Worm (Caenorhabditis elegans) whole organism, young adult: Measurements from ENCODE around the gene Y4C6B.2.

Experiments used
- C06A6.2 ChIP-seq: fragments of 200-800 bp; sonication (Bioruptor generic); conservative IDR thresholded peaks from 2 replicates; pipeline ENCODE4 v1.3.6; 2022; ENCODE audit warnings: missing genetic modification characterization, missing compliant biosample characterization
- F23B12.7 ChIP-seq: sonication (generic microtip); optimal IDR thresholded peaks from 2 replicates; lab custom pipeline; 2017; ENCODE audit warnings: missing genetic modification characterization, mild to moderate bottlenecking, missing compliant biosample characterization, antibody characterized with exemption, moderate library complexity; ENCODE audit not compliant: insufficient read depth
- F37B4.10 ChIP-seq: fragments of 200-800 bp; sonication (Bioruptor generic); IDR thresholded peaks from 2 replicates; pipeline ENCODE4 v1.3.6; 2022; ENCODE audit warnings: missing genetic modification characterization, missing compliant biosample characterization
- F55B11.4 ChIP-seq: sonication (generic microtip); optimal IDR thresholded peaks from 2 replicates; lab custom pipeline; 2016; ENCODE audit warnings: missing compliant biosample characterization, missing genetic modification characterization, borderline replicate concordance; ENCODE audit not compliant: insufficient read depth
- F57C9.4 ChIP-seq: sonication (generic microtip); optimal IDR thresholded peaks from 2 replicates; lab custom pipeline; 2017; ENCODE audit warnings: mild to moderate bottlenecking, missing genetic modification characterization, missing compliant biosample characterization
- K11D2.4 ChIP-seq: fragments of 200-800 bp; sonication (Bioruptor generic); IDR thresholded peaks from 2 replicates; pipeline ENCODE4 v1.3.6; 2022; ENCODE audit warnings: missing genetic modification reagents, missing genetic modification characterization, missing compliant biosample characterization
- Y53F4B.3 ChIP-seq: fragments of 200-800 bp; sonication (Bioruptor generic); IDR thresholded peaks from 2 replicates; pipeline ENCODE4 v1.3.6; 2022; ENCODE audit warnings: missing genetic modification reagents, missing genetic modification characterization, missing compliant biosample characterization
- Y79H2A.3 ChIP-seq: fragments of 200-800 bp; sonication (Bioruptor generic); conservative IDR thresholded peaks from 2 replicates; pipeline ENCODE4 v1.3.6; 2022; ENCODE audit warnings: missing genetic modification reagents, missing genetic modification characterization, missing compliant biosample characterization
- akir-1 ChIP-seq: fragments of 200-800 bp; sonication (Bioruptor generic); optimal IDR thresholded peaks from 2 replicates; lab custom pipeline; 2018; ENCODE audit warnings: mild to moderate bottlenecking, missing genetic modification characterization, moderate library complexity, missing compliant biosample characterization
- ama-1 ChIP-seq, 3 experiments: fragments of 150-350 bp in 1 of 3; sonication (generic microtip) in 2 of 3; optimal IDR thresholded peaks; 2 replicates each; lab custom pipeline; 2014 to 2018; ENCODE audit warnings: missing biosample characterization in 2 of 3, missing genetic modification characterization in 2 of 3, missing genetic modification reagents in 2 of 3
- aptf-3 ChIP-seq: fragments of 200-800 bp; sonication (Bioruptor generic); IDR thresholded peaks from 2 replicates; pipeline ENCODE4 v1.3.6; 2022; ENCODE audit warnings: missing genetic modification characterization, missing compliant biosample characterization
- attf-5 ChIP-seq: fragments of 200-800 bp; sonication (Bioruptor generic); optimal IDR thresholded peaks from 2 replicates; lab custom pipeline; 2018; ENCODE audit warnings: mild to moderate bottlenecking, missing genetic modification characterization, missing compliant biosample characterization
- attf-6 ChIP-seq: fragments of 200-800 bp; sonication (Bioruptor generic); IDR thresholded peaks from 2 replicates; pipeline ENCODE4 v1.3.6; 2022; ENCODE audit warnings: missing genetic modification reagents, missing genetic modification characterization, missing compliant biosample characterization
- ccch-3 ChIP-seq: fragments of 200-800 bp; sonication (Bioruptor generic); optimal IDR thresholded peaks from 2 replicates; lab custom pipeline; 2018; ENCODE audit warnings: mild to moderate bottlenecking, missing genetic modification characterization, missing compliant biosample characterization
- cebp-2 ChIP-seq: fragments of 200-800 bp; sonication (Bioruptor generic); IDR thresholded peaks from 2 replicates; pipeline ENCODE4 v1.3.6; 2022; ENCODE audit warnings: missing genetic modification characterization, missing compliant biosample characterization
- ceh-100 ChIP-seq: fragments of 200-800 bp; sonication (Bioruptor generic); IDR thresholded peaks from 2 replicates; pipeline ENCODE4 v1.3.6; 2022; ENCODE audit warnings: missing genetic modification reagents, missing genetic modification characterization, missing compliant biosample characterization
- ceh-58 ChIP-seq: fragments of 200-800 bp; sonication (Bioruptor generic); IDR thresholded peaks from 2 replicates; pipeline ENCODE4 v1.3.6; 2022; ENCODE audit warnings: missing genetic modification characterization, missing compliant biosample characterization
- ceh-79 ChIP-seq: sonication (generic microtip); optimal IDR thresholded peaks from 2 replicates; lab custom pipeline; 2017; ENCODE audit warnings: mild to moderate bottlenecking, missing genetic modification characterization, missing compliant biosample characterization
- chd-7 ChIP-seq: sonication (generic microtip); optimal IDR thresholded peaks from 2 replicates; lab custom pipeline; 2016; ENCODE audit warnings: mild to moderate bottlenecking, missing genetic modification characterization, moderate library complexity, missing compliant biosample characterization
- dpl-1 ChIP-seq: fragments of 150-350 bp; optimal IDR thresholded peaks from 2 replicates; lab custom pipeline; 2014; ENCODE audit warnings: missing biosample characterization, missing genetic modification reagents, missing genetic modification characterization
- efl-1 ChIP-seq: fragments of 150-350 bp; optimal IDR thresholded peaks from 2 replicates; lab custom pipeline; 2014; ENCODE audit warnings: missing biosample characterization, missing genetic modification reagents, missing genetic modification characterization
- ekl-4 ChIP-seq: fragments of 200-800 bp; sonication (Bioruptor generic); IDR thresholded peaks from 2 replicates; pipeline ENCODE4 v1.3.6; 2022; ENCODE audit warnings: missing genetic modification reagents, missing genetic modification characterization, missing compliant biosample characterization
- ets-4 ChIP-seq: fragments of 200-800 bp; sonication (Bioruptor generic); optimal IDR thresholded peaks from 2 replicates; lab custom pipeline; 2018; ENCODE audit warnings: mild to moderate bottlenecking, missing genetic modification characterization, missing compliant biosample characterization
- gei-17 ChIP-seq: fragments of 200-800 bp; sonication (Bioruptor generic); optimal IDR thresholded peaks from 2 replicates; lab custom pipeline; 2018; ENCODE audit warnings: mild to moderate bottlenecking, missing genetic modification characterization, missing compliant biosample characterization
- hlh-12 ChIP-seq: sonication (generic microtip); optimal IDR thresholded peaks from 2 replicates; lab custom pipeline; 2016; ENCODE audit warnings: missing genetic modification characterization, missing compliant biosample characterization
- hlh-26 ChIP-seq: fragments of 200-800 bp; sonication (Bioruptor generic); conservative IDR thresholded peaks from 2 replicates; pipeline ENCODE4 v1.3.6; 2022; ENCODE audit warnings: missing genetic modification reagents, missing genetic modification characterization, missing compliant biosample characterization
- hmg-20 ChIP-seq: fragments of 200-800 bp; sonication (Bioruptor generic); IDR thresholded peaks from 2 replicates; pipeline ENCODE4 v1.3.6; 2022; ENCODE audit warnings: missing genetic modification reagents, missing genetic modification characterization, missing compliant biosample characterization
- hsf-1 ChIP-seq: fragments of 200-800 bp; sonication (Bioruptor generic); IDR thresholded peaks from 2 replicates; pipeline ENCODE4 v1.3.6; 2022; ENCODE audit warnings: missing genetic modification reagents, missing genetic modification characterization, missing compliant biosample characterization
- let-607 ChIP-seq, 2 experiments: fragments of 200-800 bp in 1 of 2; sonication (Bioruptor generic) in 1 of 2; sonication (generic microtip) in 1 of 2; optimal IDR thresholded peaks; 2 replicates each; lab custom pipeline; 2016 to 2018; ENCODE audit warnings: mild to moderate bottlenecking in 2 of 2, missing compliant biosample characterization in 2 of 2, missing genetic modification characterization in 2 of 2, moderate library complexity in 2 of 2, missing genotype in 1 of 2
- lin-35 ChIP-seq, 3 experiments: fragments of 150-350 bp in 2 of 3; sonication (generic microtip) in 1 of 3; optimal IDR thresholded peaks; 2 replicates each; lab custom pipeline; 2014 to 2018; ENCODE audit warnings: missing biosample characterization in 3 of 3, missing genetic modification characterization in 3 of 3, missing genetic modification reagents in 3 of 3
- lir-1 ChIP-seq: fragments of 200-800 bp; sonication (Bioruptor generic); conservative IDR thresholded peaks from 2 replicates; pipeline ENCODE4 v1.3.6; 2022; ENCODE audit warnings: missing genetic modification reagents, missing genetic modification characterization, missing compliant biosample characterization
- lsl-1 ChIP-seq: fragments of 200-800 bp; sonication (Bioruptor generic); optimal IDR thresholded peaks from 2 replicates; lab custom pipeline; 2018; ENCODE audit warnings: mild to moderate bottlenecking, missing genetic modification characterization, moderate library complexity, missing compliant biosample characterization
- madf-10 ChIP-seq: sonication (generic microtip); optimal IDR thresholded peaks from 2 replicates; lab custom pipeline; 2016; ENCODE audit warnings: mild to moderate bottlenecking, missing genetic modification characterization, missing compliant biosample characterization
- madf-3 ChIP-seq: fragments of 200-800 bp; sonication (Bioruptor generic); IDR thresholded peaks from 2 replicates; pipeline ENCODE4 v1.3.6; 2022; ENCODE audit warnings: missing genetic modification reagents, missing genetic modification characterization, missing compliant biosample characterization
- madf-8 ChIP-seq: fragments of 200-800 bp; sonication (Bioruptor generic); conservative IDR thresholded peaks from 2 replicates; pipeline ENCODE4 v1.3.6; 2022; ENCODE audit warnings: missing genetic modification reagents, missing genetic modification characterization, missing compliant biosample characterization
- mel-28 ChIP-seq: sonication (generic microtip); optimal IDR thresholded peaks from 2 replicates; lab custom pipeline; 2016; ENCODE audit warnings: borderline replicate concordance, mild to moderate bottlenecking, missing genetic modification characterization, missing compliant biosample characterization
- mes-4 ChIP-seq: sonication (generic microtip); optimal IDR thresholded peaks from 2 replicates; lab custom pipeline; 2016; ENCODE audit warnings: missing genotype, missing genetic modification characterization, missing compliant biosample characterization
- mxl-1 ChIP-seq: sonication (generic microtip); optimal IDR thresholded peaks from 2 replicates; lab custom pipeline; 2016; ENCODE audit warnings: missing genetic modification characterization, missing compliant biosample characterization
- nfya-2 ChIP-seq: fragments of 200-800 bp; sonication (Bioruptor generic); IDR thresholded peaks from 2 replicates; pipeline ENCODE4 v1.3.6; 2022; ENCODE audit warnings: missing genetic modification reagents, missing genetic modification characterization, missing compliant biosample characterization
- nfyb-1 ChIP-seq: fragments of 200-800 bp; sonication (Bioruptor generic); IDR thresholded peaks from 2 replicates; pipeline ENCODE4 v1.3.6; 2022; ENCODE audit warnings: missing genetic modification reagents, missing genetic modification characterization, missing compliant biosample characterization
- nhr-120 ChIP-seq: fragments of 200-800 bp; sonication (Bioruptor generic); IDR thresholded peaks from 2 replicates; pipeline ENCODE4 v1.3.6; 2022; ENCODE audit warnings: missing genetic modification characterization, missing compliant biosample characterization
- nhr-80 ChIP-seq: sonication (generic microtip); optimal IDR thresholded peaks from 2 replicates; lab custom pipeline; 2016; ENCODE audit warnings: missing genetic modification characterization, missing compliant biosample characterization
- pbrm-1 ChIP-seq: fragments of 200-800 bp; sonication (Bioruptor generic); IDR thresholded peaks from 2 replicates; pipeline ENCODE4 v1.3.6; 2022; ENCODE audit warnings: missing genetic modification reagents, missing genetic modification characterization, missing compliant biosample characterization
- pha-4 ChIP-seq: fragments of 150-350 bp; sonication (generic microtip); optimal IDR thresholded peaks from 2 replicates; lab custom pipeline; 2014; ENCODE audit warnings: missing biosample characterization, missing genetic modification reagents, missing genetic modification characterization
- snpc-3.4 ChIP-seq: sonication (generic microtip); optimal IDR thresholded peaks from 2 replicates; lab custom pipeline; 2017; ENCODE audit warnings: missing genetic modification characterization, mild to moderate bottlenecking, missing compliant biosample characterization, antibody characterized with exemption, moderate library complexity, missing genotype, missing genetic modification reagents
- tlf-1 ChIP-seq: fragments of 200-800 bp; sonication (Bioruptor generic); optimal IDR thresholded peaks from 2 replicates; lab custom pipeline; 2018; ENCODE audit warnings: mild to moderate bottlenecking, missing genetic modification characterization, missing compliant biosample characterization
- unc-62 ChIP-seq: fragments of 150-350 bp; optimal IDR thresholded peaks from 2 replicates; lab custom pipeline; 2014; ENCODE audit warnings: missing biosample characterization, missing genetic modification reagents, missing genetic modification characterization
- ztf-28 ChIP-seq: fragments of 200-800 bp; sonication (Bioruptor generic); IDR thresholded peaks from 2 replicates; pipeline ENCODE4 v1.3.6; 2022; ENCODE audit warnings: missing genetic modification reagents, missing genetic modification characterization, missing compliant biosample characterization
- ztf-3 ChIP-seq: fragments of 200-800 bp; sonication (Bioruptor generic); optimal IDR thresholded peaks from 2 replicates; lab custom pipeline; 2018; ENCODE audit warnings: mild to moderate bottlenecking, missing genetic modification characterization, missing compliant biosample characterization

Gene Y4C6B.2

DNA sequence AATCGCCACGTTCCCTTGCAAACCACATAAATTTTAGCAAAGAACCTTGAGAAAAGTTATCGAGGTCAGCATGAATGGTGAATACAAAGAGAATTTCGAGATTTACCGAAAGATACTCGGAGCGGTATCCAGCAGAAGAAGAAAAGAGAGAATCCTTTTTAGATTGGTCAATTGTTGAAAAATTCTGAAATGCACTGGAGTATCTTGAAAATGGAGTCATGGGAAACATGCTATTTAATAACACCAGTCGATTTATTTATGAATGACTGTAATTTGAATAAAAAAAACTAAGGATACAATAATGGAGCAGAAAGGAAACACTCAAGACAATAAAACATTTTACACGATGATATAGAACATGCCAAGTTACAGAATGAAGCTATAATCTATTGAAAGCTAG, 50.6 kb downstream of the Y4C6B.2 start (continued):
- no peak for TF ChIP-seq ztf-28 (GFP tag; lab: Robert Waterston, UW)
- no peak for TF ChIP-seq mel-28 (tag; lab: Kevin White, UChicago)
- TF ChIP-seq ama-1 (optimal IDR thresholded peaks at IDR 0.05; lab: Kevin White, UChicago), result no peak
- TF ChIP-seq ama-1 (GFP tag; optimal IDR thresholded peaks at IDR 0.05; lab: Kevin White, UChicago), result peak in 1 of 2 experiments; percentile 92
- TF ChIP-seq pha-4, result no peak
- no peak for TF ChIP-seq madf-10 (tag; lab: Kevin White, UChicago)
- TF ChIP-seq akir-1 (GFP tag; lab: Kevin White, UChicago), result no peak
- TF ChIP-seq pbrm-1 (GFP tag; lab: Robert Waterston, UW), result 0 out of 2 replicates have a peak, but pooled peaks have one; percentile 13
- TF ChIP-seq tlf-1 (GFP tag; lab: Kevin White, UChicago), result peak; percentile 24
- no peak for TF ChIP-seq nfyb-1
- peak; percentile 73 for TF ChIP-seq hsf-1 (GFP tag; lab: Robert Waterston, UW)
- TF ChIP-seq ekl-4, result peak; percentile 70; the same call in 1 of the 2 replicates
- no peak for TF ChIP-seq mes-4 (tag; lab: Kevin White, UChicago)
- TF ChIP-seq hmg-20 (GFP tag; lab: Robert Waterston, UW), result no peak
- TF ChIP-seq Y53F4B.3 (GFP tag; lab: Robert Waterston, UW), result no peak
- no peak for TF ChIP-seq hlh-26 (GFP tag; lab: Robert Waterston, UW)
- no peak for TF ChIP-seq efl-1 (GFP tag; lab: Kevin White, UChicago)
- TF ChIP-seq aptf-3 (GFP tag; lab: Robert Waterston, UW), result no peak
- no peak for TF ChIP-seq hlh-12 (tag; lab: Kevin White, UChicago)
- no peak for TF ChIP-seq K11D2.4 (GFP tag; lab: Robert Waterston, UW)
- TF ChIP-seq attf-6 (GFP tag; lab: Robert Waterston, UW), result peak; percentile 84
- no peak for TF ChIP-seq F55B11.4 (tag; lab: Kevin White, UChicago)
- no peak for TF ChIP-seq nhr-80 (tag; lab: Kevin White, UChicago)
- TF ChIP-seq lir-1 (GFP tag; lab: Robert Waterston, UW), result no peak
- TF ChIP-seq F57C9.4 (tag; lab: Kevin White, UChicago), result no peak
- TF ChIP-seq chd-7 (tag; lab: Kevin White, UChicago), result peak; percentile 15
- TF ChIP-seq lin-35 (GFP tag; optimal IDR thresholded peaks at IDR 0.05; lab: Kevin White, UChicago), result no peak
- no peak for TF ChIP-seq gei-17 (GFP tag; lab: Kevin White, UChicago)
- TF ChIP-seq Y79H2A.3 (GFP tag; lab: Robert Waterston, UW), result no peak
- no peak for TF ChIP-seq madf-8 (GFP tag; lab: Robert Waterston, UW)
- TF ChIP-seq nfya-2 (GFP tag; lab: Robert Waterston, UW), result no peak
- TF ChIP-seq ccch-3 (GFP tag; lab: Kevin White, UChicago), result no peak
- peak; percentile 14; the same call in 1 of the 2 replicates for TF ChIP-seq ceh-100 (GFP tag; lab: Robert Waterston, UW)
- peak; percentile 28 for TF ChIP-seq snpc-3.4 (tag; lab: Kevin White, UChicago)
- TF ChIP-seq F37B4.10, result no peak
- TF ChIP-seq attf-5 (GFP tag; lab: Kevin White, UChicago), result no peak
- no peak for TF ChIP-seq ztf-3 (GFP tag; lab: Kevin White, UChicago)
- TF ChIP-seq let-607 (tag; optimal IDR thresholded peaks at IDR 0.05; lab: Kevin White, UChicago), result no peak
- TF ChIP-seq F23B12.7, result no peak
- no peak for TF ChIP-seq mxl-1 (tag; lab: Kevin White, UChicago)
- TF ChIP-seq dpl-1 (GFP tag; lab: Kevin White, UChicago), result no peak
- TF ChIP-seq ceh-79, result no peak
- TF ChIP-seq ceh-58, result 0 out of 2 replicates have a peak, but pooled peaks have one; percentile 51
- no peak for TF ChIP-seq unc-62 (GFP tag; lab: Kevin White, UChicago)
- TF ChIP-seq C06A6.2, result no peak
- TF ChIP-seq lsl-1 (GFP tag; lab: Kevin White, UChicago), result peak; percentile 32
- TF ChIP-seq ets-4 (GFP tag; lab: Kevin White, UChicago), result no peak
- no peak; the same call in 1 of the 2 replicates for TF ChIP-seq madf-3 (GFP tag; lab: Robert Waterston, UW)
- no peak for TF ChIP-seq cebp-2 (GFP tag; lab: Robert Waterston, UW)
- no peak for TF ChIP-seq nhr-120 (GFP tag; lab: Robert Waterston, UW)
